Worm (Caenorhabditis elegans) whole organism, mixed stage, embryonic: Measurements from ENCODE around the gene Y53C12B.1.

Source experiments
- ceh-83 ChIP-seq: fragments of 200-800 bp; sonication (Bioruptor generic); optimal IDR thresholded peaks from 2 replicates; lab custom pipeline; 2018; ENCODE audit warnings: mild to moderate bottlenecking, missing genetic modification characterization, missing compliant biosample characterization
- elt-1 ChIP-seq: sonication (generic microtip); optimal IDR thresholded peaks from 2 replicates; lab custom pipeline; 2017; ENCODE audit warnings: missing genetic modification characterization, mild to moderate bottlenecking, missing compliant biosample characterization, antibody characterized with exemption, moderate library complexity, borderline replicate concordance; ENCODE audit not compliant: insufficient read depth
- elt-3 ChIP-seq: fragments of 150-350 bp; optimal IDR thresholded peaks from 2 replicates; lab custom pipeline; 2014; ENCODE audit warnings: missing biosample characterization, missing genetic modification characterization
- nhr-76 ChIP-seq: sonication (generic microtip); optimal IDR thresholded peaks from 2 replicates; lab custom pipeline; 2017; ENCODE audit warnings: missing biosample characterization, missing genetic modification characterization
- snpc-4 ChIP-seq: fragments of 150-350 bp; optimal IDR thresholded peaks from 2 replicates; lab custom pipeline; 2014; ENCODE audit warnings: missing biosample characterization, missing genetic modification characterization
- unc-62 ChIP-seq: fragments of 150-350 bp; optimal IDR thresholded peaks from 2 replicates; lab custom pipeline; 2014; ENCODE audit warnings: missing biosample characterization, missing genetic modification reagents, missing genetic modification characterization

- TF ChIP-seq unc-62 (GFP tag; lab: Kevin White, UChicago) = no peak
- TF ChIP-seq elt-1 = no peak
- no peak for TF ChIP-seq nhr-76
- no peak for TF ChIP-seq snpc-4 (tag; lab: Kevin White, UChicago)
- no peak for TF ChIP-seq elt-3 (tag; lab: Kevin White, UChicago)
- TF ChIP-seq ceh-83 = no peak
Measured at ce11 chrII:9738820-9739219, 7.1 kb downstream of the Y53C12B.1 start.
